Worm (Caenorhabditis elegans) whole organism, dauer: Measurements from ENCODE around the gene F56A8.9.
"Not testable (repeated sequence)": the region's sequence is repeated elsewhere in the genome, so short reads cannot be mapped to it uniquely, and the experiment has no call there.

Source experiments
- unc-62 ChIP-seq: sonication (generic microtip); optimal IDR thresholded peaks from 2 replicates; lab custom pipeline; 2017; ENCODE audit warnings: missing biosample characterization, missing genetic modification reagents, missing genetic modification characterization

Gene F56A8.9

DNA sequence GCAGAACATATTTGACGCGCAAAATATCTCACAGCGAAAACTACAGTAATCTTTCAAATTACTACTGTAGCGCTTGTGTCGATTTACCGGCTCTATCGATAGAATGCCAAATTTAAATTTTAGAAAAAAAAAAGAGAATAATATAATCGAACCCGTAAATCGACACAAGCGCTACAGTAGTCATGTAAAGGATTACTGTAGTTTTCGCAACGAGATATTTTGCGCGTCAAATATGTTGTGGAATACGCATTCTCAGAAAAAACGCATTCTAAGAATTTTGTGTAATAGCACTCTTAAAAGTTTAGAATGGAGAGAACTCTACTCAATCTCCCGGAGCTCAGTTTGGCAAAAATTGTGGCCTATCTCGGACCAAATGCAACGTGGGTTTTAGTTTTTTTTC, 11.1 kb downstream of the F56A8.9 start, which contains the start of gene F56A8.5:
Gene F56A8.5 (plus strand): TSS at position 301 of the 400 bp plus-strand sequence.
- no peak for TF ChIP-seq unc-62 (GFP tag; lab: Kevin White, UChicago)

DNA sequence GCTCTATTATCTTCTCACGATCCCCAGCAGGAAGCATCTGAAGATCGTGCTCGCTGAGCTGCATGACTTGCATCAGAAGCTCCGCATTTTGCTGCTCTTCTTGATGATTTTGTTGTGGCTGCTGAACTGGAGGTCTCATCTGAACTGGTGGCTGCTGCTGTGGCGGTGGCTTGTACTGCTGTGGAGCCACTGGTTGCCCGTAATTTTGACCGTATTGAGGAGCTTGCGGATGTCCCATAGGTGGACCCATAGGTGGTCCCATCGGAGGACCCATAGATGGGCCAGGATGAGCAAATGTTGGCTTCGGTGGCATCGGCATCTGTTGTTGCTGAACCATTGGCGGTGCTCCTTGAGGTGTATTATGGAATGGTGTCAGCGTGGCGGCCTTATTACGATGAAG, 12.6 kb downstream of the F56A8.9 start:
- no peak for TF ChIP-seq unc-62 (GFP tag; lab: Kevin White, UChicago)

ce11 chrIII:13268856-13269255, 14.4 kb downstream of the F56A8.9 start, which contains the start of gene cpf-2:
Gene cpf-2, minus strand, starts transcription at chrIII:13268883.
- TF ChIP-seq unc-62 (GFP tag; lab: Kevin White, UChicago) = no peak

- no peak for TF ChIP-seq unc-62 (GFP tag; lab: Kevin White, UChicago)
Observed at ce11 chrIII:13270896-13271295, 16.4 kb downstream of the F56A8.9 start.

DNA sequence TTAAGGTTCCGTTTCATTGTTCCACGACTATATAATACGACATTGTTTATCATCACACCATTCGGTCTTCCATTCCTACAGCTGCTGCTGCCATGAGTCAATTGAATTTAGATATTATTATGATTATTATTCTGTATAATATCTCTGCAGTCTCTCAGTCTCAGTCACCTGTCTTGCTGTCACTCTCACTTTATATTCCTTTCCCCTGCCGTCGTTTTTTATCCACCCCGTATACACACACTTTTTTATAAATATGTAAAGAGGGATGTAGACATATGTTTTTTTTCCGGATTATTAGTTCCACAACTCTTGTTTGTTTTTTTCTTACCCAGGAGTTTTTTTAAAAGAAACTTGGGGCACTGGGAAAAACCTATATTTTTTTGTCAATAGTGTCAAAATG, 17.8 kb downstream of the F56A8.9 start:
- TF ChIP-seq unc-62 (GFP tag; lab: Kevin White, UChicago) = no peak

ce11 chrIII:13272788-13273187, 18.3 kb downstream of the F56A8.9 start:
- TF ChIP-seq unc-62 (GFP tag; lab: Kevin White, UChicago) = no peak

DNA sequence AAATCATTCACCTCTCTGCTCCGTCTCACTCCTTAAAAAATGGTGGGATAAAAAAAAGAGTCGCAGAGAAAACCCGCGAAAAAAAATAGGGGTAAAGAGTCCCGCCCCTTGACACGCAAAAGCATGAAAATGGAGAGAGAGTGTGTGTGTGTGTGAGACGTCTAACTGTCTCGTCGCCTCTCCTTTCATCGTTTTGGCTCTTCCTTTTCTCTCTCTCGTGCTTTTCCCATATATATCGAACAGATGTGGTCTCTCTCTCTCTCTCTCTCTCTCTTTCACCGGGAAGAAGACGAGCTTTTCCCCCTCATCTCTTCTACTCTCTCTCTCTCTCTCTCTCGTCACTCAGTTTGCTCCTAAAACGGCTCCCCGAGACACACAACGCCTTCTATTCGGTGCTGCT, 21.3 kb downstream of the F56A8.9 start:
- no peak for TF ChIP-seq unc-62 (GFP tag; lab: Kevin White, UChicago)

DNA sequence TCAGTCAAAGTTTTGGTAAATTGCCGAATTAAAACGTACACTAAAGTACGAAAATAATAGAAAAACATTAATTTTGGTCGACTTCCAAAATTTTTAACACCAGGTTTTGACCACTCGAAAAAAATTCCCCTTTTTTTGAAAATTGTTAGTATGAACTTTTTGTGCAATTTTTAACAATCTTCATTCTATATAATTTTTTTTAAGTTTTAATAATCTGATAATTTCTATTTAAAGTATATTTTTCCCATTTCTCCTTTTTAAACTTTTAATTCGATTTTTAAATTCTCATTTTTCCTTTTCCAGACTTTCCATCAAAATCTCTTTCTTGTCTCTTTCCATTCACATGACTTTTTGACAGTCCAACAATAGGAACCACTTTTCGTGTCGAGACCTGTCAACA, 22.5 kb downstream of the F56A8.9 start, which contains the start of gene unc-64:
Gene unc-64 (plus strand): TSS at position 301 of the 400 bp plus-strand sequence.
- TF ChIP-seq unc-62 (GFP tag; lab: Kevin White, UChicago) = no peak

- TF ChIP-seq unc-62 (GFP tag; lab: Kevin White, UChicago) = no peak
Observed at ce11 chrIII:13277881-13278500, 23.5 kb downstream of the F56A8.9 start.

ce11 chrIII:13285421-13285820, 30.9 kb downstream of the F56A8.9 start, which contains the start of gene F56A8.8:
Gene F56A8.8, plus strand, starts transcription at chrIII:13285721.
- TF ChIP-seq unc-62 (GFP tag; lab: Kevin White, UChicago) = no peak

DNA sequence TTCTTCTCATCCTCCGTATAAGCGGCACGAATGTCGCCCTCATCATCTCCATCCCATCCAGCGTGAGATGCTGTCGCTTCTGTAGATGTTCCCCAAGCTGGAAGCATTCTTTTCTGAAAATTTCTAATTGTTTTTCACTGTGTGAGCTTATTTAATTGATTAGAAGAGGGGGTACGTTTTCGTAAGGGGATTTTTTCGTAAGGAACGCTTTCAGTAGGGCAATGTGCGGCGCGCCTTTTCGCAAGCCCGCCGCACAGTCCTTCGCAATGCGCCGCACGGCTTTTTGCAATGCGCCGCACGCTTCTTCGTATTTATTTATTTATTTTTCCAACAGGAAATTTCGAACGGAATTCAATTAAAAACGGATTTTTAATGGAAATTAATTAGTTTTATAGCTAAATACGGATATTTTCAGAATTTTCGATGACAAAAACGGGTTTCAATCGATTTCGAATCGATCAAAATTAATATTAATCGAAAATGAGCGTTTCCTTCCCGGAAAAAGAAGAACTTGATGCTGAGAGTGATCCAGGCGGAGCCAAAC, 38.6 kb downstream of the F56A8.9 start, which contains the start of gene set-25:
Gene set-25 (minus strand): TSS at position 120 of the 544 bp plus-strand sequence.
- not testable (repeated sequence) for TF ChIP-seq unc-62 (GFP tag; lab: Kevin White, UChicago)

ce11 chrIII:13296289-13296874, 41.9 kb downstream of the F56A8.9 start, which contains the start of gene npp-18:
Gene npp-18, plus strand, starts transcription at chrIII:13296853.
- TF ChIP-seq unc-62 (GFP tag; lab: Kevin White, UChicago) = not testable (repeated sequence)

DNA sequence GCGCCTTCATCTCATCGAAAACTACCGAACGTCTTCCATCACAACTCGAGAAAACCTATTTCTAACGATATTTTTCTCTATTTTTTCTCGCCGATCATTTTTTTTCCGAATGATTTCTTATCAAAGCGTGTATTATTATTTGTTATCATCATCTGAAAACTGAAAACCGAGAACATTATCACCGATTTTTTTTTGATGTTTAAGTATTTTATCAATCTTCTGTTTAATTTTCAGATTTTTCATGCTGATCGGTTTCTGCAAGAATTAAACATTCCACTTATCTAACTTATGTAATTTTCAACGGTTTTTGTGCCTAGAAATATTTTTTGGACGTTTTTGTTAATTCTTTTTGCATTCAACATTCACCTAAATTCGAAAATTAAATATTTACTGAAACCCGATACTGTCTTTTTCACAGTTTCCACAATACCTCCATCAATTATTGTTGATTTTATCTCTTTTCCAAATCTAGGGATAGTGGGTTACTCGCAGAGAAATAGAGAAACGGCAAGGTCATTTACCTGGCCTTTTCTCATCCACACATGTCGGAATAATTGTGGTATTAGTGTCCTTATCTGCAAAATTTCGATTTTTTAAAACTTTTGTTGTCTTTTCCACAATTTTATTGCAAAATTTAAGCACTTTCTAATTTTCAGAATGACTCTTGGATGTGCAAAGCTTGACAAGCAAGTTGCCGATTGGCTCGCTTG, 44.4 kb downstream of the F56A8.9 start, which contains the start of gene pgm-2:
Gene pgm-2 (plus strand): TSS at position 657 of the 710 bp plus-strand sequence.
- no peak for TF ChIP-seq unc-62 (GFP tag; lab: Kevin White, UChicago)

DNA sequence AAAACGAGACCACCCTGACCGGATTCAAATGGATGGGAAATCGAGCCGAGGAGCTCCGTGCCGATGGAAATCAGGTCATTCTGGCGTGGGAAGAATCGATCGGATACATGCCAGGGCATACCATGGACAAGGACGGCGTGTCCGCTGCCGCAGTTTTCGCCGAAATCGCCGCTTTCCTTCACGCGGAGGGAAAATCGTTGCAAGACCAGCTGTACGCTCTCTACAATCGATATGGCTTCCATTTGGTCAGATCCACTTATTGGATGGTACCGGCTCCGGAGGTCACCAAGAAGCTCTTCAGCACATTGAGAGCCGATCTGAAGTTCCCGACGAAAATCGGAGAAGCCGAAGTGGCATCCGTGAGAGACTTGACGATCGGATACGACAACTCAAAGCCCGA, 47.5 kb downstream of the F56A8.9 start:
- no peak for TF ChIP-seq unc-62 (GFP tag; lab: Kevin White, UChicago)

- TF ChIP-seq unc-62 (GFP tag; lab: Kevin White, UChicago) = no peak
Observed at ce11 chrIII:13302578-13302977, 48.1 kb downstream of the F56A8.9 start.

DNA sequence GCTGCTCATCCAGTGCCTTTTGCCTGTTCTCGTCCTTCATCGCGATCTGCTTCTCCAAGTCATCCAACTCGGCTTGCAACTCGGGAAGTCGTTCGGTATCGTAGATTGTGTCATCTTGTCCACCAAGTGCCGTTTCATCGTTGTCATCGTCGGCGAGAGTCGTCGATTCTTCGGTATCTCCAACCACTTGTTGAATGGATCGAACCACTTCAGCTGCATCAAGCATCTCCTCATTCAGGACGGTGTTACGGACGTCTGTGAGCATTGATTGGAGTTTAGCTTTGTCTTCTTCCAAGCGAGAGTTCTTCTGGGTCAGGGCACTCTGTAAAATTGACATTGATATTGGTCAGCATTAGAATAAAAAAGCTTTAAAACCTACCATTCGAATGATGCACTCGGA, 51.1 kb downstream of the F56A8.9 start:
- TF ChIP-seq unc-62 (GFP tag; lab: Kevin White, UChicago) = no peak
